Fruit fly (Drosophila melanogaster) whole organism, embryonic: ENCODE measurements around the gene GstD11.

Source experiments
- CG17802 ChIP-seq: fragments of 200-800 bp; sonication (Bioruptor generic); optimal IDR thresholded peaks from 2 replicates; lab custom pipeline; 2018; ENCODE audit warnings: missing biosample characterization, mild to moderate bottlenecking, missing genetic modification characterization, moderate library complexity
- H2.0 ChIP-seq: fragments of 200-800 bp; sonication (Bioruptor generic); IDR thresholded peaks from 2 replicates; pipeline ENCODE4 v1.3.6; 2022; ENCODE audit warnings: missing biosample characterization, missing genetic modification characterization
- ac ChIP-seq: fragments of 200-800 bp; sonication (Bioruptor generic); optimal IDR thresholded peaks from 3 replicates; lab custom pipeline; 2017; ENCODE audit warnings: missing biosample characterization, mild to moderate bottlenecking, missing genetic modification characterization
- wek ChIP-seq: fragments of 200-800 bp; sonication (Bioruptor generic); optimal IDR thresholded peaks from 3 replicates; lab custom pipeline; 2018; ENCODE audit warnings: missing biosample characterization, mild to moderate bottlenecking, missing genetic modification characterization, moderate library complexity

DNA sequence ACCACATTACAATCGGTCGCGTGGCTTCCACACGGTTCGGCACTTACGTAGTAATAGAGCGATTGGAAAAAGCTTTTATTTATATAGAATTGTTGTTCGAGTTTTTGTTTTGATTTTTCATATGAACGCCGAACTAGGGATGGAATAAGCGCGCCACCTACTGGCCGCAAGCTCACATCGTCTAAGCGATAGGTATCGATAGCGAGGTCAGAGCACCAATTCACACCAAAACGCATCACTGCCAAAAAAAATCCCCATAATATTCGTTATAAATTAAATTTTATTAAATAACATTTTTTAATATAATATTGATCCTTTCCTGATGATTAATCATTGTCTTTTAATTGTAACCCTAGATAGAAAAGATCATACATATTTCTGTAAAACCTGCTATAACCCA is 32.6 kb upstream of the GstD11 start, which contains the start of gene CG10038:
- TF ChIP-seq wek (GFP tag; lab: Kevin White, UChicago) (peak; percentile 31), ac (GFP tag; lab: Kevin White, UChicago) (no peak), H2.0 (GFP tag; lab: Robert Waterston, UW) (no peak), CG17802 (no peak)
